Fruit fly (Drosophila melanogaster) whole organism, embryonic: Measurements from ENCODE around the gene Pc.

ENCODE experiments used
- B-H1 ChIP-seq: fragments of 200-800 bp; sonication (Bioruptor generic); IDR thresholded peaks from 3 replicates; pipeline ENCODE4 v1.3.6; 2022; ENCODE audit warnings: missing biosample characterization, missing genetic modification characterization
- CG10209 ChIP-seq: fragments of 200-800 bp; sonication (Bioruptor generic); optimal IDR thresholded peaks from 3 replicates; lab custom pipeline; 2017; ENCODE audit warnings: missing biosample characterization, mild to moderate bottlenecking, missing genetic modification characterization, missing genetic modification reagents
- CG10274 ChIP-seq: fragments of 200-800 bp; sonication (Bioruptor generic); optimal IDR thresholded peaks from 3 replicates; lab custom pipeline; 2017; ENCODE audit warnings: missing biosample characterization, mild to moderate bottlenecking, missing genetic modification characterization
- CG10321 ChIP-seq: fragments of 200-800 bp; sonication (Bioruptor generic); IDR thresholded peaks from 2 replicates; pipeline ENCODE4 v1.3.6; 2022; ENCODE audit warnings: missing biosample characterization, missing genetic modification characterization
- CG11504 ChIP-seq: fragments of 200-800 bp; sonication (Bioruptor generic); optimal IDR thresholded peaks from 3 replicates; lab custom pipeline; 2019; ENCODE audit warnings: missing biosample characterization, mild to moderate bottlenecking, missing genetic modification characterization, moderate library complexity
- CG13287 ChIP-seq: fragments of 200-800 bp; sonication (Bioruptor generic); IDR thresholded peaks from 2 replicates; pipeline ENCODE4 v1.3.6; 2022; ENCODE audit warnings: missing biosample characterization, missing genetic modification characterization; ENCODE audit not compliant: partially characterized antibody
- CG13624 ChIP-seq: fragments of 200-800 bp; sonication (Bioruptor generic); optimal IDR thresholded peaks from 2 replicates; lab custom pipeline; 2016; ENCODE audit warnings: missing biosample characterization, missing genetic modification characterization
- CG13775 ChIP-seq: fragments of 200-800 bp; sonication (Bioruptor generic); optimal IDR thresholded peaks from 3 replicates; lab custom pipeline; 2017; ENCODE audit warnings: missing biosample characterization, mild to moderate bottlenecking, missing genetic modification characterization
- CG14014 ChIP-seq: fragments of 200-800 bp; sonication (Bioruptor generic); IDR thresholded peaks from 2 replicates; pipeline ENCODE4 v1.3.6; 2022; ENCODE audit warnings: missing biosample characterization, missing genetic modification characterization
- CG14050 ChIP-seq: fragments of 200-800 bp; sonication (Bioruptor generic); IDR thresholded peaks from 3 replicates; pipeline ENCODE4 v1.3.6; 2022; ENCODE audit warnings: missing biosample characterization, missing genetic modification characterization
- CG14710 ChIP-seq: fragments of 200-800 bp; sonication (Bioruptor generic); optimal IDR thresholded peaks from 3 replicates; lab custom pipeline; 2019; ENCODE audit warnings: missing biosample characterization, mild to moderate bottlenecking, missing genetic modification characterization, moderate library complexity
- CG15601 ChIP-seq: fragments of 200-800 bp; sonication (Bioruptor generic); optimal IDR thresholded peaks from 3 replicates; lab custom pipeline; 2019; ENCODE audit warnings: missing biosample characterization, mild to moderate bottlenecking, missing genetic modification characterization, moderate library complexity
- CG18764 ChIP-seq: fragments of 200-800 bp; sonication (Bioruptor generic); optimal IDR thresholded peaks from 3 replicates; lab custom pipeline; 2016; ENCODE audit warnings: missing biosample characterization, missing genetic modification characterization
- CG2199 ChIP-seq: fragments of 200-800 bp; sonication (Bioruptor generic); IDR thresholded peaks from 3 replicates; pipeline ENCODE4 v1.3.6; 2022; ENCODE audit warnings: missing biosample characterization, missing genetic modification characterization
- CG2712 ChIP-seq: fragments of 200-800 bp; optimal IDR thresholded peaks from 3 replicates; lab custom pipeline; 2019; ENCODE audit warnings: missing biosample characterization, mild to moderate bottlenecking, missing genetic modification characterization, moderate library complexity
- CG33213 ChIP-seq: fragments of 200-800 bp; sonication (Bioruptor generic); optimal IDR thresholded peaks from 3 replicates; lab custom pipeline; 2016; ENCODE audit warnings: missing biosample characterization, missing genetic modification characterization
- CG34376 ChIP-seq: fragments of 200-800 bp; sonication (Bioruptor generic); optimal IDR thresholded peaks from 2 replicates; lab custom pipeline; 2018; ENCODE audit warnings: missing biosample characterization, mild to moderate bottlenecking, missing genetic modification characterization
- CG3847 ChIP-seq: fragments of 200-800 bp; sonication (Bioruptor generic); IDR thresholded peaks from 2 replicates; pipeline ENCODE4 v1.3.6; 2022; ENCODE audit warnings: missing biosample characterization, missing genetic modification characterization
- CG42726 ChIP-seq: fragments of 200-800 bp; sonication (Bioruptor generic); IDR thresholded peaks from 2 replicates; pipeline ENCODE4 v1.3.6; 2022; ENCODE audit warnings: missing biosample characterization, missing genetic modification characterization; ENCODE audit not compliant: partially characterized antibody
- CG4404 ChIP-seq: fragments of 200-800 bp; sonication (Bioruptor generic); IDR thresholded peaks from 2 replicates; pipeline ENCODE4 v1.3.6; 2022; ENCODE audit warnings: missing biosample characterization, missing genetic modification characterization
- CG4424 ChIP-seq: fragments of 200-800 bp; sonication (Bioruptor generic); optimal IDR thresholded peaks from 3 replicates; lab custom pipeline; 2016; ENCODE audit warnings: missing biosample characterization, missing genetic modification characterization
- CG6175 ChIP-seq: fragments of 200-800 bp; sonication (Bioruptor generic); IDR thresholded peaks from 3 replicates; pipeline ENCODE4 v1.3.6; 2022; ENCODE audit warnings: missing biosample characterization, missing genetic modification characterization
- CG7839 ChIP-seq: fragments of 200-800 bp; sonication (Bioruptor generic); optimal IDR thresholded peaks from 3 replicates; lab custom pipeline; 2018; ENCODE audit warnings: missing biosample characterization, mild to moderate bottlenecking, missing genetic modification characterization, moderate library complexity
- CG8281 ChIP-seq: fragments of 200-800 bp; sonication (Bioruptor generic); optimal IDR thresholded peaks from 2 replicates; lab custom pipeline; 2018; ENCODE audit warnings: missing biosample characterization, mild to moderate bottlenecking, missing genetic modification characterization, moderate library complexity
- CG8765 ChIP-seq: fragments of 200-800 bp; sonication (Bioruptor generic); IDR thresholded peaks from 2 replicates; pipeline ENCODE4 v1.3.6; 2022; ENCODE audit warnings: missing biosample characterization, missing genetic modification characterization
- CG9876 ChIP-seq: fragments of 200-800 bp; sonication (Bioruptor generic); optimal IDR thresholded peaks from 2 replicates; lab custom pipeline; 2016; ENCODE audit warnings: missing biosample characterization, missing genetic modification characterization
- E2f2 ChIP-seq: fragments of 200-800 bp; sonication (Bioruptor generic); IDR thresholded peaks from 2 replicates; pipeline ENCODE4 v1.3.6; 2022; ENCODE audit warnings: missing biosample characterization, missing genetic modification characterization
- H15 ChIP-seq: fragments of 200-800 bp; sonication (Bioruptor generic); IDR thresholded peaks from 3 replicates; pipeline ENCODE4 v1.3.6; 2022; ENCODE audit warnings: missing biosample characterization, missing genetic modification characterization
- HLH54F ChIP-seq: fragments of 200-800 bp; sonication (Bioruptor generic); optimal IDR thresholded peaks from 3 replicates; lab custom pipeline; 2016; ENCODE audit warnings: missing biosample characterization, missing genetic modification characterization
- MESR4 ChIP-seq: fragments of 200-800 bp; sonication (Bioruptor generic); optimal IDR thresholded peaks from 2 replicates; lab custom pipeline; 2018; ENCODE audit warnings: missing biosample characterization, mild to moderate bottlenecking, missing genetic modification characterization, moderate library complexity
- Ravus ChIP-seq: fragments of 200-800 bp; sonication (Bioruptor generic); IDR thresholded peaks from 2 replicates; pipeline ENCODE4 v1.3.6; 2022; ENCODE audit warnings: missing biosample characterization, missing genetic modification characterization
- ato ChIP-seq: fragments of 200-800 bp; sonication (Bioruptor generic); IDR thresholded peaks from 2 replicates; pipeline ENCODE4 v1.3.6; 2022; ENCODE audit warnings: missing biosample characterization, missing genetic modification characterization; ENCODE audit not compliant: partially characterized antibody
- az2 ChIP-seq: fragments of 200-800 bp; sonication (Bioruptor generic); optimal IDR thresholded peaks from 3 replicates; lab custom pipeline; 2016; ENCODE audit warnings: missing biosample characterization, missing genetic modification characterization
- dm ChIP-seq: fragments of 200-800 bp; sonication (Bioruptor generic); optimal IDR thresholded peaks from 3 replicates; lab custom pipeline; 2016; ENCODE audit warnings: missing biosample characterization, missing genetic modification characterization
- grn ChIP-seq: fragments of 200-800 bp; sonication (Bioruptor generic); optimal IDR thresholded peaks from 3 replicates; lab custom pipeline; 2017; ENCODE audit warnings: missing biosample characterization, missing genetic modification characterization
- gt ChIP-seq: fragments of 200-800 bp; sonication (Bioruptor generic); IDR thresholded peaks from 2 replicates; pipeline ENCODE4 v1.3.6; 2022; ENCODE audit warnings: missing biosample characterization, missing genetic modification characterization
- h ChIP-seq: fragments of >200 bp; optimal IDR thresholded peaks from 2 replicates; lab custom pipeline; 2017
- hbn ChIP-seq: fragments of 200-800 bp; sonication (Bioruptor generic); IDR thresholded peaks from 2 replicates; pipeline ENCODE4 v1.3.6; 2022; ENCODE audit warnings: missing biosample characterization, missing genetic modification characterization; ENCODE audit not compliant: partially characterized antibody
- lbe ChIP-seq: fragments of 200-800 bp; sonication (Bioruptor generic); optimal IDR thresholded peaks from 2 replicates; lab custom pipeline; 2016; ENCODE audit warnings: missing biosample characterization, mild to moderate bottlenecking, missing genetic modification characterization
- p53 ChIP-seq: fragments of 200-800 bp; sonication (Bioruptor generic); optimal IDR thresholded peaks from 2 replicates; lab custom pipeline; 2016; ENCODE audit warnings: missing biosample characterization, missing genetic modification characterization
- pzg ChIP-seq: fragments of 200-800 bp; sonication (Bioruptor generic); optimal IDR thresholded peaks from 3 replicates; lab custom pipeline; 2018; ENCODE audit warnings: missing biosample characterization, mild to moderate bottlenecking, missing genetic modification characterization, moderate library complexity
- schlank ChIP-seq: fragments of 200-800 bp; sonication (Bioruptor generic); optimal IDR thresholded peaks from 2 replicates; lab custom pipeline; 2018; ENCODE audit warnings: missing biosample characterization, mild to moderate bottlenecking, missing genetic modification characterization
- sima ChIP-seq: fragments of 200-800 bp; sonication (Bioruptor generic); optimal IDR thresholded peaks from 2 replicates; lab custom pipeline; 2016; ENCODE audit warnings: missing biosample characterization, missing genetic modification characterization
- sqz ChIP-seq: fragments of 200-800 bp; sonication (Bioruptor generic); optimal IDR thresholded peaks from 3 replicates; lab custom pipeline; 2018; ENCODE audit warnings: missing biosample characterization, mild to moderate bottlenecking, missing genetic modification characterization
- ssp ChIP-seq: fragments of 200-800 bp; sonication (Bioruptor generic); IDR thresholded peaks from 2 replicates; pipeline ENCODE4 v1.3.6; 2022; ENCODE audit warnings: missing biosample characterization, missing genetic modification characterization
- unc-4 ChIP-seq: fragments of 200-800 bp; sonication (Bioruptor generic); IDR thresholded peaks from 2 replicates; pipeline ENCODE4 v1.3.6; 2022; ENCODE audit warnings: missing biosample characterization, missing genetic modification characterization; ENCODE audit not compliant: partially characterized antibody
- z ChIP-seq: fragments of 200-800 bp; sonication (Bioruptor generic); IDR thresholded peaks from 3 replicates; pipeline ENCODE4 v1.3.6; 2022; ENCODE audit warnings: missing biosample characterization, missing genetic modification characterization
- zfh2 ChIP-seq: fragments of 200-800 bp; sonication (Bioruptor generic); optimal IDR thresholded peaks from 2 replicates; lab custom pipeline; 2016; ENCODE audit warnings: missing biosample characterization, missing genetic modification characterization

Gene Pc

dm6 chr3L:21276296-21277257 lies 41.2 kb downstream of the Pc start (continued):
- TF ChIP-seq CG8281 (tag; lab: Kevin White, UChicago) (peak; percentile 16), B-H1 (GFP tag; lab: Robert Waterston, UW) (no peak), CG2199 (GFP tag; lab: Robert Waterston, UW) (peak; percentile 45; the same call in 1 of the 3 replicates), CG15601 (no peak), HLH54F (GFP tag; lab: Kevin White, UChicago) (peak; percentile 51), CG6175 (GFP tag; lab: Robert Waterston, UW) (no peak), CG11504 (tag; lab: Kevin White, UChicago) (peak; percentile 82), unc-4 (0 out of 2 replicates have a peak, but pooled peaks have one; percentile 21), CG10274 (peak; percentile 11), CG8765 (GFP tag; lab: Robert Waterston, UW) (no peak), CG3847 (peak; percentile 42; the same call in 1 of the 2 replicates), Ravus (GFP tag; lab: Robert Waterston, UW) (no peak), pzg (GFP tag; lab: Kevin White, UChicago) (no peak), CG13775 (GFP tag; lab: Kevin White, UChicago) (peak; percentile 75), CG42726 (GFP tag; lab: Robert Waterston, UW) (no peak), z (GFP tag; lab: Robert Waterston, UW) (peak; percentile 86), CG2712 (tag; lab: Kevin White, UChicago) (peak; percentile 73), CG33213 (GFP tag; lab: Kevin White, UChicago) (peak; percentile 44), CG13624 (GFP tag; lab: Kevin White, UChicago) (peak; percentile 50), ato (GFP tag; lab: Robert Waterston, UW) (no peak), schlank (tag; lab: Kevin White, UChicago) (peak; percentile 1), dm (GFP tag; lab: Kevin White, UChicago) (no peak), CG13287 (GFP tag; lab: Robert Waterston, UW) (peak; percentile 26; the same call in 1 of the 2 replicates), CG18764 (GFP tag; lab: Kevin White, UChicago) (no peak), gt (no peak), h (lab: Kevin White, UChicago) (no peak), lbe (GFP tag; lab: Kevin White, UChicago) (no peak), az2 (GFP tag; lab: Kevin White, UChicago) (peak; percentile 75), CG14710 (peak; percentile 71), ssp (GFP tag; lab: Robert Waterston, UW) (no peak), H15 (GFP tag; lab: Robert Waterston, UW) (0 out of 3 replicates have a peak, but pooled peaks have one; percentile 6), p53 (GFP tag; lab: Kevin White, UChicago) (no peak), CG9876 (GFP tag; lab: Kevin White, UChicago) (peak; percentile 22), CG14014 (GFP tag; lab: Robert Waterston, UW) (peak; percentile 19; the same call in 1 of the 2 replicates), hbn (GFP tag; lab: Robert Waterston, UW) (no peak), CG4404 (GFP tag; lab: Robert Waterston, UW) (peak; percentile 50; the same call in 1 of the 2 replicates), CG14050 (no peak), CG10321 (GFP tag; lab: Robert Waterston, UW) (no peak), CG7839 (peak; percentile 81), CG10209 (GFP tag; lab: Kevin White, UChicago) (peak; percentile 60), CG4424 (peak; percentile 52), CG34376 (peak; percentile 17), grn (GFP tag; lab: Kevin White, UChicago) (peak; percentile 94), MESR4 (GFP tag; lab: Kevin White, UChicago) (no peak), E2f2 (peak; percentile 43; the same call in 1 of the 2 replicates), sima (GFP tag; lab: Kevin White, UChicago) (peak; percentile 25), zfh2 (GFP tag; lab: Kevin White, UChicago) (peak; percentile 54), sqz (GFP tag; lab: Kevin White, UChicago) (peak; percentile 29)
